Fruit fly (Drosophila melanogaster) whole organism, prepupa: ENCODE data around the gene CG14795.

Source experiments
- CG10631 ChIP-seq: fragments of 200-800 bp; sonication (Bioruptor generic); optimal IDR thresholded peaks from 2 replicates; lab custom pipeline; 2016; ENCODE audit warnings: missing biosample characterization, missing genetic modification characterization
- CG11294 ChIP-seq: fragments of 200-800 bp; sonication (Bioruptor generic); IDR thresholded peaks from 2 replicates; pipeline ENCODE4 v1.3.6; 2022; ENCODE audit warnings: missing biosample characterization, missing genetic modification characterization
- CG11762 ChIP-seq: fragments of 200-800 bp; sonication (Bioruptor generic); optimal IDR thresholded peaks from 3 replicates; lab custom pipeline; 2016; ENCODE audit warnings: missing biosample characterization, missing genetic modification characterization; ENCODE audit not compliant: insufficient read depth
- CG11902 ChIP-seq: fragments of 200-800 bp; sonication (Bioruptor generic); optimal IDR thresholded peaks from 3 replicates; lab custom pipeline; 2016; ENCODE audit warnings: missing biosample characterization, missing genetic modification characterization
- CG15336 ChIP-seq: fragments of 200-800 bp; sonication (Bioruptor generic); IDR thresholded peaks from 2 replicates; pipeline ENCODE4 v1.3.6; 2022; ENCODE audit warnings: missing biosample characterization, missing genetic modification characterization
- CG16779 ChIP-seq: fragments of 200-800 bp; sonication (Bioruptor generic); optimal IDR thresholded peaks from 3 replicates; lab custom pipeline; 2017; ENCODE audit warnings: missing biosample characterization, mild to moderate bottlenecking, missing genetic modification characterization
- CG32006 ChIP-seq: fragments of 200-800 bp; sonication (Bioruptor generic); optimal IDR thresholded peaks from 3 replicates; lab custom pipeline; 2017; ENCODE audit warnings: missing biosample characterization, mild to moderate bottlenecking, missing genetic modification characterization
- CG34406 ChIP-seq: fragments of 200-800 bp; sonication (Bioruptor generic); optimal IDR thresholded peaks from 3 replicates; lab custom pipeline; 2016; ENCODE audit warnings: missing biosample characterization, missing genetic modification characterization
- CG3919 ChIP-seq: fragments of 200-800 bp; sonication (Bioruptor generic); optimal IDR thresholded peaks from 3 replicates; lab custom pipeline; 2016; ENCODE audit warnings: missing biosample characterization, missing genetic modification characterization
- CG6792 ChIP-seq: fragments of 200-800 bp; sonication (Bioruptor generic); optimal IDR thresholded peaks from 3 replicates; lab custom pipeline; 2016; ENCODE audit warnings: missing biosample characterization, missing genetic modification characterization
- CG6808 ChIP-seq: fragments of 200-800 bp; sonication (Bioruptor generic); optimal IDR thresholded peaks from 3 replicates; lab custom pipeline; 2017; ENCODE audit warnings: missing biosample characterization, missing genetic modification characterization, mild to moderate bottlenecking, moderate library complexity, missing genetic modification reagents
- CG6854 ChIP-seq: fragments of 200-800 bp; sonication (Bioruptor generic); optimal IDR thresholded peaks from 2 replicates; lab custom pipeline; 2017; ENCODE audit warnings: missing biosample characterization, mild to moderate bottlenecking, missing genetic modification characterization
- CG7368 ChIP-seq: fragments of 200-800 bp; sonication (Bioruptor generic); optimal IDR thresholded peaks from 3 replicates; lab custom pipeline; 2016; ENCODE audit warnings: missing biosample characterization, missing genetic modification characterization
- CG8319 ChIP-seq: fragments of 200-800 bp; sonication (Bioruptor generic); optimal IDR thresholded peaks from 3 replicates; lab custom pipeline; 2016; ENCODE audit warnings: missing biosample characterization, missing genetic modification characterization
- CG8632 ChIP-seq: fragments of 200-800 bp; sonication (Bioruptor generic); optimal IDR thresholded peaks from 3 replicates; lab custom pipeline; 2016; ENCODE audit warnings: missing biosample characterization, missing genetic modification characterization
- CG9139 ChIP-seq: fragments of 200-800 bp; sonication (Bioruptor generic); optimal IDR thresholded peaks from 3 replicates; lab custom pipeline; 2017; ENCODE audit warnings: missing biosample characterization, mild to moderate bottlenecking, missing genetic modification characterization
- Eip78C ChIP-seq: fragments of 200-800 bp; sonication (Bioruptor generic); peaks from one replicate; lab custom pipeline; 2016; ENCODE audit warnings: missing biosample characterization, missing genetic modification characterization
- Eip93F ChIP-seq: fragments of 200-800 bp; sonication (Bioruptor generic); optimal IDR thresholded peaks from 2 replicates; lab custom pipeline; 2016; ENCODE audit warnings: missing biosample characterization, mild to moderate bottlenecking, missing genetic modification characterization
- Ets21C ChIP-seq: fragments of 200-800 bp; sonication (Bioruptor generic); optimal IDR thresholded peaks from 3 replicates; lab custom pipeline; 2016; ENCODE audit warnings: missing biosample characterization, missing genetic modification characterization
- Ets96B ChIP-seq: fragments of 200-800 bp; optimal IDR thresholded peaks from 2 replicates; lab custom pipeline; 2019; ENCODE audit warnings: missing biosample characterization, mild to moderate bottlenecking, missing genetic modification characterization, moderate library complexity
- Gug ChIP-seq: fragments of 200-800 bp; sonication (Bioruptor generic); IDR thresholded peaks from 2 replicates; pipeline ENCODE4 v1.3.6; 2022; ENCODE audit warnings: missing biosample characterization, missing genetic modification characterization
- Hr38 ChIP-seq: sonication (Bioruptor generic); optimal IDR thresholded peaks from 2 replicates; lab custom pipeline; 2016; ENCODE audit warnings: missing biosample characterization, missing genetic modification characterization
- Hr39 ChIP-seq: fragments of 200-800 bp; sonication (Bioruptor generic); optimal IDR thresholded peaks from 2 replicates; lab custom pipeline; 2016; ENCODE audit warnings: missing biosample characterization, missing genetic modification characterization
- Hr4 ChIP-seq: fragments of 200-800 bp; sonication (Bioruptor generic); optimal IDR thresholded peaks from 3 replicates; lab custom pipeline; 2016; ENCODE audit warnings: missing biosample characterization, missing genetic modification characterization
- Met ChIP-seq: fragments of 200-800 bp; sonication (Bioruptor generic); optimal IDR thresholded peaks from 3 replicates; lab custom pipeline; 2016; ENCODE audit warnings: missing biosample characterization, missing genetic modification characterization
- OdsH ChIP-seq: fragments of 200-800 bp; sonication (Bioruptor generic); optimal IDR thresholded peaks from 3 replicates; lab custom pipeline; 2016; ENCODE audit warnings: missing biosample characterization, missing genetic modification characterization
- Smox ChIP-seq: fragments of 200-800 bp; sonication (Bioruptor generic); optimal IDR thresholded peaks from 3 replicates; lab custom pipeline; 2016; ENCODE audit warnings: missing biosample characterization, missing genetic modification characterization
- Sox102F ChIP-seq: fragments of 200-800 bp; sonication (Bioruptor generic); optimal IDR thresholded peaks from 2 replicates; lab custom pipeline; 2016; ENCODE audit warnings: missing biosample characterization, mild to moderate bottlenecking, missing genetic modification characterization
- Sox14 ChIP-seq: fragments of 200-800 bp; sonication (Bioruptor generic); optimal IDR thresholded peaks from 3 replicates; lab custom pipeline; 2016; ENCODE audit warnings: missing biosample characterization, missing genetic modification characterization
- achi ChIP-seq: fragments of 200-800 bp; sonication (Bioruptor generic); optimal IDR thresholded peaks from 3 replicates; lab custom pipeline; 2016; ENCODE audit warnings: missing biosample characterization, missing genetic modification characterization
- acj6 ChIP-seq: fragments of 200-800 bp; sonication (Bioruptor generic); optimal IDR thresholded peaks from 3 replicates; lab custom pipeline; 2016; ENCODE audit warnings: missing biosample characterization, missing genetic modification characterization
- cyc ChIP-seq: fragments of 200-800 bp; sonication (Bioruptor generic); optimal IDR thresholded peaks from 3 replicates; lab custom pipeline; 2016; ENCODE audit warnings: missing biosample characterization, missing genetic modification characterization
- dac ChIP-seq: fragments of 200-800 bp; sonication (Bioruptor generic); optimal IDR thresholded peaks from 2 replicates; lab custom pipeline; 2017; ENCODE audit warnings: missing biosample characterization, mild to moderate bottlenecking, missing genetic modification characterization
- dsx ChIP-seq: fragments of 200-800 bp; optimal IDR thresholded peaks from 3 replicates; lab custom pipeline; 2019; ENCODE audit warnings: missing biosample characterization, mild to moderate bottlenecking, missing genetic modification characterization, moderate library complexity; ENCODE audit not compliant: poor library complexity, severe bottlenecking
- esn ChIP-seq: fragments of 200-800 bp; sonication (Bioruptor generic); optimal IDR thresholded peaks from 2 replicates; lab custom pipeline; 2016; ENCODE audit warnings: missing biosample characterization, mild to moderate bottlenecking, missing genetic modification characterization, moderate library complexity
- fd85E ChIP-seq: fragments of 200-800 bp; sonication (Bioruptor generic); optimal IDR thresholded peaks from 3 replicates; lab custom pipeline; 2016; ENCODE audit warnings: missing biosample characterization, missing genetic modification characterization
- fkh ChIP-seq: fragments of 200-800 bp; sonication (Bioruptor generic); optimal IDR thresholded peaks from 3 replicates; lab custom pipeline; 2017; ENCODE audit warnings: missing biosample characterization, mild to moderate bottlenecking, missing genetic modification characterization, moderate library complexity
- lz ChIP-seq: fragments of 200-800 bp; sonication (Bioruptor generic); optimal IDR thresholded peaks from 3 replicates; lab custom pipeline; 2016; ENCODE audit warnings: missing biosample characterization, missing genetic modification characterization
- salr ChIP-seq, 2 experiments: fragments of 200-800 bp; sonication (Bioruptor generic); optimal IDR thresholded peaks; 3 replicates each; lab custom pipeline; 2016 to 2018; ENCODE audit warnings: missing biosample characterization in 2 of 2, missing genetic modification characterization in 2 of 2, mild to moderate bottlenecking in 1 of 2
- ss ChIP-seq, 2 experiments: fragments of 200-800 bp; sonication (Bioruptor generic); optimal IDR thresholded peaks; 2 replicates in 1 of 2; 3 replicates in 1 of 2; lab custom pipeline; 2017 to 2018; ENCODE audit warnings: mild to moderate bottlenecking in 2 of 2, missing biosample characterization in 2 of 2, missing genetic modification characterization in 2 of 2, moderate library complexity in 1 of 2
- svp ChIP-seq: fragments of 200-800 bp; sonication (Bioruptor generic); peaks from one replicate; lab custom pipeline; 2016; ENCODE audit warnings: missing biosample characterization, missing genetic modification characterization
- topi ChIP-seq: fragments of 200-800 bp; sonication (Bioruptor generic); optimal IDR thresholded peaks from 3 replicates; lab custom pipeline; 2016; ENCODE audit warnings: missing biosample characterization, missing genetic modification characterization
- vri ChIP-seq: fragments of 200-800 bp; sonication (Bioruptor generic); optimal IDR thresholded peaks from 3 replicates; lab custom pipeline; 2016; ENCODE audit warnings: missing biosample characterization, mild to moderate bottlenecking, missing genetic modification characterization

The CG14795 gene

DNA sequence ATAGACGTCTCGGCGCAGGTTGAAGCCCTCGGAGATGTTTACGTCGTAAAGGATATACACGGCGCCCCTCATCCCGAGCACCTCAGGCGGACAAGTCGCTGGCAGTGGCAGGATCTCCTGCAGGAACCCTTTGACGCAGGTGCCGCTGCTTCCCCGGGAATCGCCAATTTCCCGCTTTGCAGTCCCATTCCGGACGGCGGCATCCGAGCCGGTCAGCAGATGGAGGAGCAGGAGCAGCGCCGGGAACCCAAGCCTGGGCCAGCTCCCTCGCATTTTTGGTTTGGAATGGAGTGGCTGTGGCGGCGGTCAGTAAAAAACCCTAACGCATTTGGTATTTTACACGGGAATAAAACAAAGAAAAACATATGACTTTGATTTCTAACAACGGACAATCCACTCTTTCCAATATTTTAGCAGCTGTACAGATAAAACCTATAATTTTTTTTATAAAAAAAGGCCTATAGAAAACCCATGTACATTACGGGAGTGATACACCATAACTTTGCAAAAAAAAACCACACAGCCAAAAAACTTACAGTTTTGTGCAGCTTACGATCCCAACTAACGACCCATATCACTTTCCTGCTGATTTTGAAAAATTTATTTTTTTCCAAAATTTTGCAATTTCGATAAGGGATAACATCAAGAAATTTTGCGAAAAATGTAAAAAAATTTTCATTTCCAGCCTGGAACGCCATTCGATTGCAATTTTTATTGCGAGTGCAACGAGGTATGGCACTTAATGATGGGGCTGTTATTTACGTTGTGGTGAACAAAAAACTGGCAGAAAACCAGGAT is 46.7 kb downstream of the CG14795 start, which contains the start of the genes O-fut2 and CG14777 (continued):
- TF ChIP-seq cyc (peak; percentile 47), CG9139 (no peak), CG3919 (GFP tag; lab: Kevin White, UChicago) (peak; percentile 53), CG8319 (no peak), fkh (GFP tag; lab: Kevin White, UChicago) (no peak), OdsH (GFP tag; lab: Kevin White, UChicago) (no peak), Sox102F (GFP tag; lab: Kevin White, UChicago) (peak; percentile 63), CG32006 (GFP tag; lab: Kevin White, UChicago) (peak; percentile 80), CG6854 (no peak), topi (GFP tag; lab: Kevin White, UChicago) (peak; percentile 53), Sox14 (peak; percentile 78), Hr38 (no peak), Ets21C (peak; percentile 49), CG6792 (GFP tag; lab: Kevin White, UChicago) (peak; percentile 54), vri (GFP tag; lab: Kevin White, UChicago) (no peak), Hr39 (GFP tag; lab: Kevin White, UChicago) (peak; percentile 72), achi (peak; percentile 60), Gug (GFP tag; lab: Robert Waterston, UW) (peak; percentile 60; the same call in 1 of the 2 replicates), ss (GFP tag; optimal IDR thresholded peaks at IDR 0.05; lab: Kevin White, UChicago) (peak in 1 of 2 experiments; percentile 30), esn (peak; percentile 69), CG34406 (GFP tag; lab: Kevin White, UChicago) (peak; percentile 54), CG7368 (GFP tag; lab: Kevin White, UChicago) (no peak), Smox (peak; percentile 58), CG8632 (GFP tag; lab: Kevin White, UChicago) (peak; percentile 32), CG11294 (GFP tag; lab: Robert Waterston, UW) (peak; percentile 12; the same call in 1 of the 2 replicates), lz (GFP tag; lab: Kevin White, UChicago) (peak; percentile 51), fd85E (GFP tag; lab: Kevin White, UChicago) (no peak), svp (GFP tag; lab: Kevin White, UChicago) (peak; percentile 84), dsx (GFP tag; lab: Kevin White, UChicago) (no peak), Eip78C (GFP tag; lab: Kevin White, UChicago) (peak; percentile 92), CG6808 (GFP tag; lab: Kevin White, UChicago) (no peak), CG10631 (GFP tag; lab: Kevin White, UChicago) (no peak), Met (GFP tag; lab: Kevin White, UChicago) (no peak), dac (GFP tag; lab: Kevin White, UChicago) (peak; percentile 31), CG15336 (GFP tag; lab: Robert Waterston, UW) (peak; percentile 75), salr (GFP tag; optimal IDR thresholded peaks at IDR 0.05; lab: Kevin White, UChicago) (no peak), CG11902 (GFP tag; lab: Kevin White, UChicago) (peak; percentile 35), CG16779 (no peak), Eip93F (GFP tag; lab: Kevin White, UChicago) (no peak), CG11762 (peak; percentile 13), acj6 (peak; percentile 72)

- no peak for TF ChIP-seq CG8632 (GFP tag; lab: Kevin White, UChicago)
- no peak for TF ChIP-seq Hr4
- TF ChIP-seq CG6808 (GFP tag; lab: Kevin White, UChicago): no peak
- TF ChIP-seq dsx (GFP tag; lab: Kevin White, UChicago): no peak
- TF ChIP-seq CG32006 (GFP tag; lab: Kevin White, UChicago): no peak
- TF ChIP-seq Ets96B (tag; lab: Kevin White, UChicago): no peak
- TF ChIP-seq CG3919 (GFP tag; lab: Kevin White, UChicago): no peak
Observed at dm6 chrX:1464033-1464432, 48.6 kb downstream of the CG14795 start, which contains the start of gene Ns3. Gene Ns3, minus strand, starts transcription at chrX:1464220.
